Worm (Caenorhabditis elegans): ENCODE results near the gene C05G5.5.

Gene C05G5.5

ce11 chrX:14780176-14780575, 19.3 kb upstream of the C05G5.5 start:
- TF ChIP-seq sma-3 (GFP tag; optimal IDR thresholded peaks at IDR 0.05) (peak; percentile 67), ztf-4 (tag; optimal IDR thresholded peaks at IDR 0.05) (no peak), nhr-11 (tag; optimal IDR thresholded peaks at IDR 0.05) (no peak), mdl-1 (tag; optimal IDR thresholded peaks at IDR 0.05) (peak in 1 of 2 experiments; percentile 29), snpc-4 (tag; optimal IDR thresholded peaks at IDR 0.05) (no peak), lin-11 (tag; optimal IDR thresholded peaks at IDR 0.05) (no peak), sma-9 (GFP tag; optimal IDR thresholded peaks at IDR 0.05) (peak; percentile 83), sma-9 (tag; optimal IDR thresholded peaks at IDR 0.05) (no peak), lin-39 (tag; optimal IDR thresholded peaks at IDR 0.05) (no peak), nhr-10 (tag; optimal IDR thresholded peaks at IDR 0.05) (no peak), Y55F3AM.14 (GFP tag; optimal IDR thresholded peaks at IDR 0.05) (no peak), mbf-1 (tag; optimal IDR thresholded peaks at IDR 0.05) (no peak), nhr-23 (tag; optimal IDR thresholded peaks at IDR 0.05) (no peak), peb-1 (tag; optimal IDR thresholded peaks at IDR 0.05) (no peak), fos-1 (tag; optimal IDR thresholded peaks at IDR 0.05) (no peak), mab-5 (tag; optimal IDR thresholded peaks at IDR 0.05) (peak; percentile 27), nhr-21 (tag; optimal IDR thresholded peaks at IDR 0.05) (peak; percentile 43), nhr-25 (tag; optimal IDR thresholded peaks at IDR 0.05) (no peak), C34F6.9 (tag; optimal IDR thresholded peaks at IDR 0.05) (no peak), egl-27 (tag; optimal IDR thresholded peaks at IDR 0.05) (no peak), sem-4 (tag; optimal IDR thresholded peaks at IDR 0.05) (no peak), zag-1 (tag; optimal IDR thresholded peaks at IDR 0.05) (no peak), elt-1 (tag; optimal IDR thresholded peaks at IDR 0.05) (no peak), nhr-6 (tag; optimal IDR thresholded peaks at IDR 0.05) (no peak)

- TF ChIP-seq zag-1 (tag; optimal IDR thresholded peaks at IDR 0.05) (no peak), ztf-1 (GFP tag; conservative IDR thresholded peaks at IDR 0.05) (no peak), nhr-23 (tag; optimal IDR thresholded peaks at IDR 0.05) (no peak), snpc-4 (tag; optimal IDR thresholded peaks at IDR 0.05) (no peak), mbf-1 (tag; optimal IDR thresholded peaks at IDR 0.05) (no peak), nhr-21 (tag; optimal IDR thresholded peaks at IDR 0.05) (no peak)
These were observed 17.2 kb upstream of the C05G5.5 start for ce11 chrX:14778112-14778511.

ce11 chrX:14776312-14776711, 15.4 kb upstream of the C05G5.5 start:
- TF ChIP-seq nhr-25 (tag; optimal IDR thresholded peaks at IDR 0.05) = no peak
- TF ChIP-seq nhr-237 (tag; optimal IDR thresholded peaks at IDR 0.05) = no peak
- peak in 1 of 2 experiments; percentile 41 for TF ChIP-seq lsy-2 (tag; optimal IDR thresholded peaks at IDR 0.05)
- TF ChIP-seq lin-39 (tag; optimal IDR thresholded peaks at IDR 0.05) = no peak
- no peak for TF ChIP-seq lin-13 (GFP tag; optimal IDR thresholded peaks at IDR 0.05)

- no peak for TF ChIP-seq elt-3 (tag; optimal IDR thresholded peaks at IDR 0.05)
- no peak for TF ChIP-seq ZK546.5 (tag; optimal IDR thresholded peaks at IDR 0.05)
- no peak for TF ChIP-seq ceh-16 (tag; optimal IDR thresholded peaks at IDR 0.05)
These were observed 14.3 kb upstream of the C05G5.5 start for ce11 chrX:14775222-14775621.

- TF ChIP-seq alr-1 (tag; optimal IDR thresholded peaks at IDR 0.05) = no peak
These were observed 12.3 kb upstream of the C05G5.5 start, which contains the start of gene unc-3 for ce11 chrX:14773238-14773637. Gene unc-3, plus strand, starts transcription at chrX:14773538.

DNA sequence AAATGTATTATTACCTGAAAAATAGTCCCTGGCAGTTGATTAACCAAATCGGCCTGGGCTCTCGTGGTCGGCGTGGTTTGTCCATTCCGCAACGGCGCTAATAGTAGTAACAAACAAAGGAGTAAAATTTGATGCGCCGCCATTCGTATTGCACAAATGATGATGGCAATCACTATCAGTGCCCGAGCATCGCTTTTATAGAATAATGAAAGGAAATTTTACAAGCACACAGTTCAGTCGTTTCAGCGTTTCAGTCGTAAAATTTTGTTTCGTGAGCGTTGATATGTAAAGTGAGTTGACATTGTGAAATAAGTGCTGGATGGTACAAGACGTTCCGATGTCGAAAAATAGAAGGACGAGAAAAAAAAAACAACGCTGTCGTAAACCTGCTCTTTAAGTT, 10.8 kb upstream of the C05G5.5 start, which contains the start of gene Y16B4A.2:
Gene Y16B4A.2, minus strand, starts transcription at position 170 of the 400 bp plus-strand sequence.
- TF ChIP-seq dmd-4 (tag; optimal IDR thresholded peaks at IDR 0.05) = no peak
- TF ChIP-seq fos-1 (tag; optimal IDR thresholded peaks at IDR 0.05) = peak; percentile 38

ce11 chrX:14770336-14770735, 9.4 kb upstream of the C05G5.5 start:
- TF ChIP-seq fos-1 (tag; optimal IDR thresholded peaks at IDR 0.05) = peak; percentile 54
- peak; percentile 43 for TF ChIP-seq sma-9 (GFP tag; optimal IDR thresholded peaks at IDR 0.05)
- no peak for TF ChIP-seq sma-9 (tag; optimal IDR thresholded peaks at IDR 0.05)
- no peak for TF ChIP-seq mdl-1 (tag; optimal IDR thresholded peaks at IDR 0.05)
